Fruit fly (Drosophila melanogaster) Kc167 (cell line): Measurements from ENCODE around the gene CG13288.

Experiments used
- Myc ChIP-seq: fragments of >200 bp; optimal IDR thresholded peaks from 2 replicates; lab custom pipeline; 2017; ENCODE audit warnings: missing external identifiers
- Sin3A ChIP-seq: fragments of >200 bp; optimal IDR thresholded peaks from 2 replicates; lab custom pipeline; 2018; ENCODE audit warnings: missing external identifiers
- h ChIP-seq: fragments of >200 bp; optimal IDR thresholded peaks from 3 replicates; lab custom pipeline; 2018; ENCODE audit warnings: missing external identifiers
- insv ChIP-seq: fragments of >200 bp; optimal IDR thresholded peaks from 3 replicates; lab custom pipeline; 2018; ENCODE audit warnings: missing external identifiers
- psq ChIP-seq: fragments of >200 bp; optimal IDR thresholded peaks from 2 replicates; lab custom pipeline; 2017; ENCODE audit warnings: missing external identifiers
- ttk ChIP-seq: sonication (Bioruptor generic); optimal IDR thresholded peaks from 2 replicates; lab custom pipeline; 2017; ENCODE audit warnings: missing external identifiers

dm6 chr3L:5926015-5926988, 19.1 kb downstream of the CG13288 start:
- TF ChIP-seq ttk (lab: Kevin White, UChicago) = no peak
- no peak for TF ChIP-seq insv (lab: Kevin White, UChicago)
- TF ChIP-seq h (lab: Kevin White, UChicago) = no peak
- no peak for TF ChIP-seq Sin3A (lab: Kevin White, UChicago)
- TF ChIP-seq psq = no peak
- no peak for TF ChIP-seq Myc
